Worm (Caenorhabditis elegans) whole organism, L1 larva: Measurements from ENCODE around the gene fbxc-12.

Experiments
- C04F5.9 ChIP-seq: sonication (generic microtip); optimal IDR thresholded peaks from 2 replicates; lab custom pipeline; 2016; ENCODE audit warnings: missing genetic modification characterization, missing compliant biosample characterization
- C16A3.4 ChIP-seq: fragments of 150-350 bp; optimal IDR thresholded peaks from 2 replicates; lab custom pipeline; 2014; ENCODE audit warnings: missing biosample characterization, missing genetic modification characterization
- F16B12.6 ChIP-seq: fragments of 150-350 bp; optimal IDR thresholded peaks from 2 replicates; lab custom pipeline; 2014; ENCODE audit warnings: missing biosample characterization, missing genetic modification characterization
- Y116A8C.19 ChIP-seq: sonication (generic microtip); optimal IDR thresholded peaks from 2 replicates; lab custom pipeline; 2016; ENCODE audit warnings: missing compliant biosample characterization, missing genetic modification characterization, borderline replicate concordance
- alr-1 ChIP-seq: fragments of 200-800 bp; sonication (Bioruptor generic); optimal IDR thresholded peaks from 2 replicates; lab custom pipeline; 2018; ENCODE audit warnings: borderline replicate concordance, mild to moderate bottlenecking, missing genetic modification characterization, missing compliant biosample characterization
- aly-2 ChIP-seq: fragments of 150-350 bp; optimal IDR thresholded peaks from 2 replicates; lab custom pipeline; 2014; ENCODE audit warnings: missing biosample characterization, missing genetic modification characterization
- blmp-1 ChIP-seq: fragments of 150-350 bp; optimal IDR thresholded peaks from 2 replicates; lab custom pipeline; 2014; ENCODE audit warnings: missing biosample characterization, missing genetic modification characterization
- ceh-8 ChIP-seq: fragments of 200-800 bp; sonication (Bioruptor generic); optimal IDR thresholded peaks from 2 replicates; lab custom pipeline; 2018; ENCODE audit warnings: mild to moderate bottlenecking, missing genetic modification characterization, moderate library complexity, missing compliant biosample characterization
- ceh-90 ChIP-seq: sonication (generic microtip); optimal IDR thresholded peaks from 2 replicates; lab custom pipeline; 2016; ENCODE audit warnings: missing genetic modification characterization, missing compliant biosample characterization
- dsc-1 ChIP-seq: sonication (generic microtip); optimal IDR thresholded peaks from 2 replicates; lab custom pipeline; 2016; ENCODE audit warnings: mild to moderate bottlenecking, missing genetic modification characterization, missing compliant biosample characterization
- efl-3 ChIP-seq: fragments of 200-800 bp; sonication (Bioruptor generic); optimal IDR thresholded peaks from 2 replicates; lab custom pipeline; 2018; ENCODE audit warnings: mild to moderate bottlenecking, missing genetic modification characterization, missing compliant biosample characterization
- egl-13 ChIP-seq: sonication (generic microtip); optimal IDR thresholded peaks from 2 replicates; lab custom pipeline; 2016; ENCODE audit warnings: missing genotype, missing genetic modification reagents, missing genetic modification characterization, missing compliant biosample characterization
- elt-2 ChIP-seq: sonication (generic microtip); optimal IDR thresholded peaks from 2 replicates; lab custom pipeline; 2016; ENCODE audit warnings: missing genetic modification characterization, mild to moderate bottlenecking, inconsistent platforms, missing compliant biosample characterization, missing genetic modification reagents
- elt-3 ChIP-seq, 6 experiments: fragments of 150-350 bp in 1 of 6; sonication (generic microtip); optimal IDR thresholded peaks; 2 replicates each; lab custom pipeline; 2017 to 2018; ENCODE audit warnings: missing biosample characterization in 6 of 6, missing genetic modification characterization in 6 of 6, inconsistent platforms in 1 of 6
- ets-5 ChIP-seq: fragments of 200-800 bp; sonication (Bioruptor generic); IDR thresholded peaks from 2 replicates; pipeline ENCODE4 v1.3.6; 2022; ENCODE audit warnings: missing genetic modification characterization, missing compliant biosample characterization
- fkh-8 ChIP-seq: sonication (generic microtip); optimal IDR thresholded peaks from 2 replicates; lab custom pipeline; 2016; ENCODE audit warnings: mild to moderate bottlenecking, missing genetic modification characterization, missing compliant biosample characterization
- hpl-2 ChIP-seq: fragments of 150-350 bp; optimal IDR thresholded peaks from 2 replicates; lab custom pipeline; 2014; ENCODE audit warnings: missing biosample characterization, missing genetic modification reagents, missing genetic modification characterization
- irx-1 ChIP-seq: sonication (generic microtip); optimal IDR thresholded peaks from 2 replicates; lab custom pipeline; 2016; ENCODE audit warnings: missing genetic modification characterization, missing compliant biosample characterization
- lin-14 ChIP-seq: fragments of 200-800 bp; sonication (Bioruptor generic); optimal IDR thresholded peaks from 2 replicates; lab custom pipeline; 2018; ENCODE audit warnings: mild to moderate bottlenecking, missing genetic modification characterization, moderate library complexity, missing compliant biosample characterization
- lin-39 ChIP-seq: fragments of 150-350 bp; optimal IDR thresholded peaks from 2 replicates; lab custom pipeline; 2014; ENCODE audit warnings: missing biosample characterization, missing genetic modification reagents, missing genetic modification characterization
- lsy-2 ChIP-seq, 2 experiments: fragments of 150-350 bp; optimal IDR thresholded peaks; 2 replicates each; lab custom pipeline; 2014; ENCODE audit warnings: missing biosample characterization in 2 of 2, missing genetic modification characterization in 2 of 2
- mep-1 ChIP-seq: fragments of 150-350 bp; optimal IDR thresholded peaks from 2 replicates; lab custom pipeline; 2014; ENCODE audit warnings: missing biosample characterization, missing genetic modification characterization
- nhr-11 ChIP-seq: fragments of 150-350 bp; optimal IDR thresholded peaks from 2 replicates; lab custom pipeline; 2014; ENCODE audit warnings: missing biosample characterization, missing genetic modification characterization
- nhr-28 ChIP-seq: fragments of 150-350 bp; optimal IDR thresholded peaks from 2 replicates; lab custom pipeline; 2014; ENCODE audit warnings: missing biosample characterization, missing genetic modification characterization
- nhr-47 ChIP-seq: sonication (generic microtip); optimal IDR thresholded peaks from 2 replicates; lab custom pipeline; 2016; ENCODE audit warnings: mild to moderate bottlenecking, missing genetic modification characterization, moderate library complexity, missing compliant biosample characterization
- nhr-77 ChIP-seq: fragments of 150-350 bp; optimal IDR thresholded peaks from 2 replicates; lab custom pipeline; 2014; ENCODE audit warnings: missing biosample characterization, missing genetic modification characterization
- nhr-84 ChIP-seq: sonication (generic microtip); optimal IDR thresholded peaks from 2 replicates; lab custom pipeline; 2017; ENCODE audit warnings: missing biosample characterization, missing genetic modification characterization
- nhr-85 ChIP-seq: sonication (generic microtip); peaks from one replicate; lab custom pipeline; 2016; ENCODE audit warnings: missing genetic modification characterization, inconsistent platforms, missing compliant biosample characterization
- skn-1 ChIP-seq: fragments of 150-350 bp; optimal IDR thresholded peaks from 2 replicates; lab custom pipeline; 2014; ENCODE audit warnings: missing biosample characterization, missing genetic modification characterization
- snu-23 ChIP-seq: sonication (generic microtip); optimal IDR thresholded peaks from 2 replicates; lab custom pipeline; 2016; ENCODE audit warnings: missing genetic modification characterization, missing compliant biosample characterization
- sup-37 ChIP-seq: fragments of 200-800 bp; sonication (Bioruptor generic); optimal IDR thresholded peaks from 2 replicates; lab custom pipeline; 2018; ENCODE audit warnings: mild to moderate bottlenecking, missing genetic modification characterization, missing compliant biosample characterization
- swsn-7 ChIP-seq: sonication (generic microtip); optimal IDR thresholded peaks from 2 replicates; lab custom pipeline; 2016; ENCODE audit warnings: missing genetic modification characterization, missing compliant biosample characterization
- tlp-1 ChIP-seq: fragments of 150-350 bp; optimal IDR thresholded peaks from 2 replicates; lab custom pipeline; 2014; ENCODE audit warnings: missing biosample characterization, missing genetic modification characterization
- unc-130 ChIP-seq: fragments of 150-350 bp; optimal IDR thresholded peaks from 2 replicates; lab custom pipeline; 2017; ENCODE audit warnings: missing biosample characterization, missing genetic modification characterization, inconsistent platforms
- ztf-11 ChIP-seq, 2 experiments: sonication (generic microtip); optimal IDR thresholded peaks; 2 replicates each; lab custom pipeline; 2016 to 2017; ENCODE audit warnings: missing genetic modification characterization in 2 of 2, missing biosample characterization in 1 of 2, missing compliant biosample characterization in 1 of 2
- ztf-4 ChIP-seq: fragments of 150-350 bp; optimal IDR thresholded peaks from 2 replicates; lab custom pipeline; 2014; ENCODE audit warnings: missing biosample characterization, missing genetic modification characterization

fbxc-12 gene

DNA sequence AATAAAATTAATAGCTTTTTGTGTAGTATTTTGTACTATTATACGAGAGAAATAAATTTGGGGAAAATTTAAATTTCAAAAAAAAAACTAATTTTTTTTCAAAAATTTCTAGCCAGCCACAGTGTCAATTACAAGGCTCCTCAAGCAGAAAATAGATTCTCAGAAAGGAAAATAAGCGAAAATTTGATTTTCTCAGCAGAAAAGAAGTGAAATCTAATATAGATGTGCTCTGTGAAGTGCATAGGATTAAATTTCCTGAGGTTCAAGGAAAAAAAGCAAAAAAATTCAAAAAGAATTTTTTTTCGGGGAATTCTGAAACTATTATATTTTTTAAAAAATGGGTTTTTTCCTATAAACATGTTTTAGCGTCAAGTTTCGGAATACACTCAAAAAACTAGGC is 22.4 kb downstream of the fbxc-12 start (continued):
- TF ChIP-seq blmp-1 (tag; lab: Kevin White, UChicago) (no peak), fkh-8 (tag; lab: Kevin White, UChicago) (peak; percentile 28), C16A3.4 (tag; lab: Kevin White, UChicago) (no peak), elt-3 (tag; optimal IDR thresholded peaks at IDR 0.05; lab: Kevin White, UChicago) (no peak), F16B12.6 (tag; lab: Kevin White, UChicago) (no peak), alr-1 (tag; lab: Kevin White, UChicago) (no peak), C04F5.9 (tag; lab: Kevin White, UChicago) (no peak)

- peak; percentile 27 for TF ChIP-seq fkh-8 (tag; lab: Kevin White, UChicago)
- TF ChIP-seq skn-1, result no peak
- TF ChIP-seq nhr-47, result no peak
- TF ChIP-seq ceh-90 (tag; lab: Kevin White, UChicago), result no peak
- no peak for TF ChIP-seq Y116A8C.19 (tag; lab: Kevin White, UChicago)
- TF ChIP-seq snu-23, result no peak
- no peak for TF ChIP-seq dsc-1 (tag; lab: Kevin White, UChicago)
Observed at ce11 chrIV:935725-936124, 30.7 kb downstream of the fbxc-12 start, which contains the start of gene F58H7.1. F58H7.1 (minus strand) TSS chrIV:935825.

DNA sequence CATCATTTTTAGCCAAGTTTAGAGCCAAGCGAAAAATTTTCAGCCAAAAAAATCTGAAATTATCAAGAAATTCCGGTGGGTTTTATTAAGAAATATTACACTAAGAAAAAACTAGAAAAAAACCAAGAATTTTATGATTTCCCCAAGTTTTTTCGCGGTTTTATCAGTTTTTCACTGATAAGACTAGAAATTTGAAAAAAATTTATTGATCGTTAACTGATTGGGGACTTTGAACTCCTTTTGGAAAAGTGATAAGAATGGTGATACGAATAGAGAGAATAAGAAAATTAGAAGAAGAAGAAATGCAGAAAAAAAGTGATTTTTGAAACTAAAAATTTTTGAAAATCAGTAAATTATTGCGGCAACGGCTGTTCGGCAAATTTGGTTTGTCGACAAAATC is 40.5 kb downstream of the fbxc-12 start, which contains the start of gene faah-3:
faah-3 (minus strand) TSS at position 53 of the 400 bp plus-strand sequence.
- no peak for TF ChIP-seq F16B12.6 (tag; lab: Kevin White, UChicago)
- peak; percentile 64 for TF ChIP-seq tlp-1
- peak; percentile 85 for TF ChIP-seq elt-2 (tag; lab: Kevin White, UChicago)
- TF ChIP-seq, all 84 proteins: peak for 2

DNA sequence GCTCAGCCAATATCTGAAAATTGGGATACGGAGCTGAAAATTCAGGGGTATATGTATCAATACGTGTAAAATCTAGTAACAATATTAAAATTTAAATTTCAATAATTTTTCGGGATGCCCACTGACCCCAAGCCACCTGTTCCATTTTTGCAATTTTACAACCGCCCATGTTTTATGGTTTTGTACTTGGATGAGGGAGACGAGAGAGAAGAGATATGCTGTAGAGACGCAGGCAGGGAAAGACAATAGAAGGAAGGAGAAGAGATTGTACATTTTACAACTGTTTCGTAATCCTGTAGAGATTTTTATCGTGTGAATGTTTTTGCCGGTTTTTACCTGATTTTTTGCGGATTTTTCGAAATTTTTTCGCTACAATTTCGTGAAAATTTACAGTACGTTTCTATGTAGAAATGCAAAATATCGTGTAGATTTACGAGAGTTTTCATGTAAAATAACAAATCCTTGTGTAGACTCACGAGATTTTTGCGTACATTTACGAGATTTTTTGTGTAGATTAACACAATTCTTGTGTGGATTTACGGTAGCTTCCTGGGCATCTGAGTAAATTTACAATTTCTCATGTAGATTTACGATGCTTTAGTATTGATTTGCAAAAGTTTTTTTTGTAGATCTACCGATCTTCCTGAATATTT is 45.0 kb downstream of the fbxc-12 start:
- TF ChIP-seq swsn-7 (no peak), ets-5 (GFP tag; lab: Robert Waterston, UW) (no peak), irx-1 (tag; lab: Kevin White, UChicago) (no peak), nhr-77 (tag; lab: Kevin White, UChicago) (no peak), egl-13 (tag; lab: Kevin White, UChicago) (no peak), ceh-8 (no peak), blmp-1 (tag; lab: Kevin White, UChicago) (peak; percentile 14), nhr-28 (no peak), aly-2 (tag; lab: Kevin White, UChicago) (no peak), efl-3 (no peak), lsy-2 (tag; optimal IDR thresholded peaks at IDR 0.05; lab: Kevin White, UChicago) (no peak), nhr-11 (tag; lab: Kevin White, UChicago) (no peak), mep-1 (tag; lab: Kevin White, UChicago) (peak; percentile 1), lin-39 (no peak), snu-23 (no peak), ztf-11 (tag; optimal IDR thresholded peaks at IDR 0.05; lab: Kevin White, UChicago) (no peak), elt-3 (tag; optimal IDR thresholded peaks at IDR 0.05; lab: Kevin White, UChicago) (no peak), unc-130 (no peak), nhr-85 (peak; percentile 66), sup-37 (GFP tag; lab: Kevin White, UChicago) (no peak), hpl-2 (GFP tag; lab: Kevin White, UChicago) (no peak)
- TF ChIP-seq, all 84 proteins: peak for 3

DNA sequence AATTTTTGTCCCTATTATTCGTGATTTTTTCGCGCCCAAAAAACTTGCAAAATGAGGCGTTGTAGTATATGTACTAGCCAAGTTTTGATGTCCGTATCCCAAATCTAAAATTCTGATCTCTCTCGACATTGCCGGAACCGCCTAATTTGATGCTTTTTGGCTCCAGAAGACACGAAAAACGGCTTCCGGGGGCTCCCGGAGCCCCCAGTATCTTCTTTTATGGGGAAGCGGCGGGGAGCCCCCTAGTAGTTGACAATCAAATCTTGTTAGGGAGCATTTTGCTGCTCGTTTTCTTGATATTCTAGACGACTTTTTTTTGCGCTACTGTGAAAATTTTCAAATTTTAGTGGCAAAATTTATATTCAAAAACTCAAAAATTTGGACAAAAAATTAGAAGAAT is 46.5 kb downstream of the fbxc-12 start:
- TF ChIP-seq ztf-4 (tag; lab: Kevin White, UChicago), result no peak
- no peak for TF ChIP-seq elt-2 (tag; lab: Kevin White, UChicago)
- TF ChIP-seq lin-14, result peak; percentile 54
- no peak for TF ChIP-seq nhr-84 (tag; lab: Kevin White, UChicago)
